Worm (Caenorhabditis elegans) whole organism, L1 larva: ENCODE data around the gene try-13.
A peak's percentile ranks its signal among the peaks of the same experiment; 100 is the strongest.

Source experiments
- C34B4.2 ChIP-seq: sonication (generic microtip); optimal IDR thresholded peaks from 2 replicates; lab custom pipeline; 2017; ENCODE audit warnings: mild to moderate bottlenecking, missing genetic modification characterization, missing compliant biosample characterization
- F16B12.6 ChIP-seq: fragments of 150-350 bp; optimal IDR thresholded peaks from 2 replicates; lab custom pipeline; 2014; ENCODE audit warnings: missing biosample characterization, missing genetic modification characterization
- ceh-63 ChIP-seq: fragments of 200-800 bp; sonication (Bioruptor generic); optimal IDR thresholded peaks from 2 replicates; lab custom pipeline; 2018; ENCODE audit warnings: mild to moderate bottlenecking, missing genetic modification characterization, missing compliant biosample characterization
- ceh-8 ChIP-seq: fragments of 200-800 bp; sonication (Bioruptor generic); optimal IDR thresholded peaks from 2 replicates; lab custom pipeline; 2018; ENCODE audit warnings: mild to moderate bottlenecking, missing genetic modification characterization, moderate library complexity, missing compliant biosample characterization
- ceh-90 ChIP-seq: sonication (generic microtip); optimal IDR thresholded peaks from 2 replicates; lab custom pipeline; 2016; ENCODE audit warnings: missing genetic modification characterization, missing compliant biosample characterization
- ces-1 ChIP-seq: fragments of 150-350 bp; optimal IDR thresholded peaks from 2 replicates; lab custom pipeline; 2014; ENCODE audit warnings: missing biosample characterization, missing genetic modification reagents, missing genetic modification characterization
- dsc-1 ChIP-seq: sonication (generic microtip); optimal IDR thresholded peaks from 2 replicates; lab custom pipeline; 2016; ENCODE audit warnings: mild to moderate bottlenecking, missing genetic modification characterization, missing compliant biosample characterization
- efl-1 ChIP-seq, 4 experiments: fragments of 150-350 bp; optimal IDR thresholded peaks in 3 of 4; peaks in 1 of 4; 1 replicate in 1 of 4; 2 replicates in 3 of 4; lab custom pipeline; 2014; ENCODE audit warnings: missing biosample characterization in 2 of 4, missing genetic modification characterization in 2 of 4, missing genetic modification reagents in 2 of 4
- efl-3 ChIP-seq: fragments of 200-800 bp; sonication (Bioruptor generic); optimal IDR thresholded peaks from 2 replicates; lab custom pipeline; 2018; ENCODE audit warnings: mild to moderate bottlenecking, missing genetic modification characterization, missing compliant biosample characterization
- elt-2 ChIP-seq: sonication (generic microtip); optimal IDR thresholded peaks from 2 replicates; lab custom pipeline; 2016; ENCODE audit warnings: missing genetic modification characterization, mild to moderate bottlenecking, inconsistent platforms, missing compliant biosample characterization, missing genetic modification reagents
- elt-3 ChIP-seq, 6 experiments: fragments of 150-350 bp in 1 of 6; sonication (generic microtip); optimal IDR thresholded peaks; 2 replicates each; lab custom pipeline; 2017 to 2018; ENCODE audit warnings: missing biosample characterization in 6 of 6, missing genetic modification characterization in 6 of 6, inconsistent platforms in 1 of 6
- fkh-10 ChIP-seq: sonication (generic microtip); optimal IDR thresholded peaks from 2 replicates; lab custom pipeline; 2017; ENCODE audit warnings: missing biosample characterization, missing genetic modification reagents, missing genetic modification characterization
- fkh-4 ChIP-seq: sonication (generic microtip); optimal IDR thresholded peaks from 2 replicates; lab custom pipeline; 2016; ENCODE audit warnings: missing compliant biosample characterization, missing genetic modification characterization, borderline replicate concordance
- fkh-8 ChIP-seq: sonication (generic microtip); optimal IDR thresholded peaks from 2 replicates; lab custom pipeline; 2016; ENCODE audit warnings: mild to moderate bottlenecking, missing genetic modification characterization, missing compliant biosample characterization
- fos-1 ChIP-seq: fragments of 150-350 bp; optimal IDR thresholded peaks from 2 replicates; lab custom pipeline; 2014; ENCODE audit warnings: missing biosample characterization, missing genetic modification characterization
- hpl-2 ChIP-seq: fragments of 150-350 bp; optimal IDR thresholded peaks from 2 replicates; lab custom pipeline; 2014; ENCODE audit warnings: missing biosample characterization, missing genetic modification reagents, missing genetic modification characterization
- irx-1 ChIP-seq: sonication (generic microtip); optimal IDR thresholded peaks from 2 replicates; lab custom pipeline; 2016; ENCODE audit warnings: missing genetic modification characterization, missing compliant biosample characterization
- isw-1 ChIP-seq: fragments of 200-800 bp; sonication (Bioruptor generic); IDR thresholded peaks from 2 replicates; pipeline ENCODE4 v1.3.6; 2022; ENCODE audit warnings: missing genetic modification characterization, missing compliant biosample characterization
- lin-14 ChIP-seq: fragments of 200-800 bp; sonication (Bioruptor generic); optimal IDR thresholded peaks from 2 replicates; lab custom pipeline; 2018; ENCODE audit warnings: mild to moderate bottlenecking, missing genetic modification characterization, moderate library complexity, missing compliant biosample characterization
- lin-15B ChIP-seq: fragments of 150-350 bp; sonication (generic microtip); optimal IDR thresholded peaks from 3 replicates; lab custom pipeline; 2014; ENCODE audit warnings: missing biosample characterization, missing genetic modification characterization
- lin-35 ChIP-seq, 2 experiments: fragments of 150-350 bp; optimal IDR thresholded peaks; 2 replicates each; lab custom pipeline; 2014; ENCODE audit warnings: missing biosample characterization in 2 of 2, missing genetic modification characterization in 2 of 2, missing genetic modification reagents in 2 of 2
- lir-3 ChIP-seq: sonication (generic microtip); optimal IDR thresholded peaks from 2 replicates; lab custom pipeline; 2016; ENCODE audit warnings: mild to moderate bottlenecking, missing genetic modification characterization, moderate library complexity, missing compliant biosample characterization; ENCODE audit not compliant: poor library complexity
- mdl-1 ChIP-seq, 2 experiments: fragments of 150-350 bp; optimal IDR thresholded peaks; 2 replicates each; lab custom pipeline; 2014 to 2017; ENCODE audit warnings: missing biosample characterization in 2 of 2, missing genetic modification characterization in 2 of 2, inconsistent platforms in 1 of 2
- mep-1 ChIP-seq: fragments of 150-350 bp; optimal IDR thresholded peaks from 2 replicates; lab custom pipeline; 2014; ENCODE audit warnings: missing biosample characterization, missing genetic modification characterization
- nhr-19 ChIP-seq: fragments of 200-800 bp; sonication (Bioruptor generic); conservative IDR thresholded peaks from 2 replicates; pipeline ENCODE4 v1.3.6; 2022; ENCODE audit warnings: missing genetic modification characterization, missing compliant biosample characterization
- nhr-28 ChIP-seq: fragments of 150-350 bp; optimal IDR thresholded peaks from 2 replicates; lab custom pipeline; 2014; ENCODE audit warnings: missing biosample characterization, missing genetic modification characterization
- nhr-71 ChIP-seq: sonication (generic microtip); optimal IDR thresholded peaks from 2 replicates; lab custom pipeline; 2016; ENCODE audit warnings: mild to moderate bottlenecking, missing genetic modification characterization, moderate library complexity, missing compliant biosample characterization
- nhr-76 ChIP-seq: sonication (generic microtip); optimal IDR thresholded peaks from 2 replicates; lab custom pipeline; 2017; ENCODE audit warnings: missing biosample characterization, missing genetic modification characterization
- nhr-77 ChIP-seq: fragments of 150-350 bp; optimal IDR thresholded peaks from 2 replicates; lab custom pipeline; 2014; ENCODE audit warnings: missing biosample characterization, missing genetic modification characterization
- nhr-84 ChIP-seq: sonication (generic microtip); optimal IDR thresholded peaks from 2 replicates; lab custom pipeline; 2017; ENCODE audit warnings: missing biosample characterization, missing genetic modification characterization
- nhr-85 ChIP-seq: sonication (generic microtip); peaks from one replicate; lab custom pipeline; 2016; ENCODE audit warnings: missing genetic modification characterization, inconsistent platforms, missing compliant biosample characterization
- nhr-90 ChIP-seq: sonication (generic microtip); optimal IDR thresholded peaks from 2 replicates; lab custom pipeline; 2016; ENCODE audit warnings: mild to moderate bottlenecking, missing genetic modification characterization, missing compliant biosample characterization; ENCODE audit not compliant: poor library complexity
- skn-1 ChIP-seq: fragments of 150-350 bp; optimal IDR thresholded peaks from 2 replicates; lab custom pipeline; 2014; ENCODE audit warnings: missing biosample characterization, missing genetic modification characterization
- sptf-1 ChIP-seq: fragments of 150-350 bp; optimal IDR thresholded peaks from 2 replicates; lab custom pipeline; 2014; ENCODE audit warnings: missing biosample characterization, missing genetic modification characterization
- swsn-7 ChIP-seq: sonication (generic microtip); optimal IDR thresholded peaks from 2 replicates; lab custom pipeline; 2016; ENCODE audit warnings: missing genetic modification characterization, missing compliant biosample characterization
- tbx-2 ChIP-seq: sonication (generic microtip); optimal IDR thresholded peaks from 2 replicates; lab custom pipeline; 2016; ENCODE audit warnings: missing genetic modification characterization, missing compliant biosample characterization
- unc-62 ChIP-seq: fragments of 150-350 bp; optimal IDR thresholded peaks from 2 replicates; lab custom pipeline; 2014; ENCODE audit warnings: missing biosample characterization, missing genetic modification reagents, missing genetic modification characterization
- unc-86 ChIP-seq: sonication (generic microtip); optimal IDR thresholded peaks from 2 replicates; lab custom pipeline; 2016; ENCODE audit warnings: missing genetic modification characterization, missing compliant biosample characterization
- unc-98 ChIP-seq: fragments of 200-800 bp; sonication (Bioruptor generic); IDR thresholded peaks from 2 replicates; pipeline ENCODE4 v1.3.6; 2022; ENCODE audit warnings: missing genetic modification characterization, missing compliant biosample characterization
- zip-4 ChIP-seq: fragments of 200-800 bp; sonication (Bioruptor generic); optimal IDR thresholded peaks from 2 replicates; lab custom pipeline; 2018; ENCODE audit warnings: mild to moderate bottlenecking, missing genetic modification characterization, moderate library complexity, missing compliant biosample characterization

Gene try-13

DNA sequence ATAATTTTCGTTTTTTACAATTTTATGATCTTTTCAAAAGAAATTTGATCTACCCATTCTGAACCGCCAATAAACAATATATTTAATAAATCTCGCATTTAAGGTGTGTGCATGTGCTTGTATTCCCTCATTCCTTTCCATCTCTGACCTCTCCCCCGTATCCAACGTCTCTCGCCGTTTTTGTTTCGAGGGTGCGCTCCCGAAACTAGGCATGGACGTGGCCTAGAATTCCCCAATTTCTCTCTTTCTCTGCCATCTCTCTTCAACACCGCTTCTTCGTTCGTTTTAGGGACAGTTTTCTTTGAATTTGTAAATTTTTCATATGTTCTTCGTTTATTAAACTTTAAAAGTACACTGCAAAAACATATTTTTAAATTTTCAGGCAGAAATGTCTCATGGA, 25.6 kb downstream of the try-13 start, which contains the start of gene F25E5.1 (continued):
- TF ChIP-seq swsn-7 (tag; lab: Kevin White, UChicago) = peak; percentile 61
- peak; percentile 70 to 73 for TF ChIP-seq lin-35 (GFP tag; optimal IDR thresholded peaks at IDR 0.05; lab: Kevin White, UChicago)
- peak; percentile 80 for TF ChIP-seq nhr-71
- TF ChIP-seq tbx-2 = peak; percentile 75
- peak; percentile 34 for TF ChIP-seq nhr-77 (tag; lab: Kevin White, UChicago)
- TF ChIP-seq nhr-85 = peak; percentile 87
- peak; percentile 56 for TF ChIP-seq dsc-1
- TF ChIP-seq efl-3 (GFP tag; lab: Kevin White, UChicago) = no peak
- peak; percentile 42 for TF ChIP-seq F16B12.6
- peak; percentile 49 for TF ChIP-seq skn-1 (tag; lab: Kevin White, UChicago)
- peak; percentile 70 for TF ChIP-seq nhr-19
- TF ChIP-seq mdl-1 (tag; optimal IDR thresholded peaks at IDR 0.05; lab: Kevin White, UChicago) = peak in 1 of 2 experiments; percentile 58
- peak; percentile 47 for TF ChIP-seq unc-86 (tag; lab: Kevin White, UChicago)
- peak; percentile 61 for TF ChIP-seq unc-98 (GFP tag; lab: Robert Waterston, UW)
- no peak for TF ChIP-seq C34B4.2 (tag; lab: Kevin White, UChicago)
- peak; percentile 61 for TF ChIP-seq nhr-90 (tag; lab: Kevin White, UChicago)
- peak; percentile 79 to 81 for TF ChIP-seq efl-1 (optimal IDR thresholded peaks at IDR 0.05; lab: Kevin White, UChicago)
- peak; percentile 73 to 93 for TF ChIP-seq efl-1 (GFP tag; optimal IDR thresholded peaks at IDR 0.05 in 1 of 2; lab: Kevin White, UChicago)
- TF ChIP-seq elt-2 (tag; lab: Kevin White, UChicago) = peak; percentile 33
- no peak for TF ChIP-seq nhr-28
- peak; percentile 93 for TF ChIP-seq lin-14 (GFP tag; lab: Kevin White, UChicago)
- TF ChIP-seq lir-3 (tag; lab: Kevin White, UChicago) = peak; percentile 86
- TF ChIP-seq fkh-4 = peak; percentile 30
- TF ChIP-seq unc-62 (GFP tag; lab: Kevin White, UChicago) = no peak
- peak; percentile 18 for TF ChIP-seq ceh-8 (GFP tag; lab: Kevin White, UChicago)
- no peak for TF ChIP-seq hpl-2 (GFP tag; lab: Kevin White, UChicago)
- TF ChIP-seq mep-1 (tag; lab: Kevin White, UChicago) = peak; percentile 87
- TF ChIP-seq fkh-10 (GFP tag; lab: Kevin White, UChicago) = no peak
- peak; percentile 57 for TF ChIP-seq isw-1
- TF ChIP-seq irx-1 (tag; lab: Kevin White, UChicago) = peak; percentile 44
- peak; percentile 82 for TF ChIP-seq fkh-8 (tag; lab: Kevin White, UChicago)
- no peak for TF ChIP-seq elt-3 (tag; optimal IDR thresholded peaks at IDR 0.05; lab: Kevin White, UChicago)

DNA sequence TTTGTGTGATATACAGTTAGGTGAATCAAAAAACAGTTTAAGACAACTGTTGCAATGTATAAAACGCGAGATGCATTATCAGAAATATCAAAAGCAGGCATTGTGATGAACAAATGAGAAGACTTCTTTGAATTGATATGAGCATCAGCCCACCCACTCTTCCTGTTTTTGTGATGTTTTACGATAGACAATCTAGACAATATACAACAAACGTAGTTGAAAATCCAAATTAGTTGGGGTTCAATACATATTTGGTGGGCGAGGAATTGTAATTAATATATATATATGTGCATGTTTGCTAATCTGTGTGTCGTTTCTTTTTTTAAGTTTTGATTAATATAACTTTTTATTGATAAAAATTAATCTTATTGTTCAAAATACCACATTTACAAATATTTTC, 32.9 kb downstream of the try-13 start, which contains the start of gene str-28:
Gene str-28 (minus strand): TSS at position 101 of the 400 bp plus-strand sequence.
- TF ChIP-seq sptf-1 (tag; lab: Kevin White, UChicago) (no peak), F16B12.6 (no peak), ces-1 (GFP tag; lab: Kevin White, UChicago) (no peak), fkh-10 (GFP tag; lab: Kevin White, UChicago) (no peak), elt-2 (tag; lab: Kevin White, UChicago) (no peak), ceh-90 (no peak), lin-15B (tag; lab: Kevin White, UChicago) (no peak), ceh-63 (GFP tag; lab: Kevin White, UChicago) (no peak), zip-4 (no peak), fos-1 (tag; lab: Kevin White, UChicago) (no peak), nhr-90 (tag; lab: Kevin White, UChicago) (no peak), mdl-1 (tag; optimal IDR thresholded peaks at IDR 0.05; lab: Kevin White, UChicago) (no peak), efl-3 (GFP tag; lab: Kevin White, UChicago) (no peak), nhr-84 (tag; lab: Kevin White, UChicago) (no peak), nhr-76 (tag; lab: Kevin White, UChicago) (no peak), unc-98 (GFP tag; lab: Robert Waterston, UW) (no peak)
